Worm (Caenorhabditis elegans) whole organism, mixed stage, embryonic: Measurements from ENCODE around the gene srh-282.

Experiments
- M03D4.4 ChIP-seq: sonication (generic microtip); optimal IDR thresholded peaks from 2 replicates; lab custom pipeline; 2017; ENCODE audit warnings: mild to moderate bottlenecking, missing genetic modification characterization, missing compliant biosample characterization
- bed-3 ChIP-seq: fragments of 200-800 bp; sonication (Bioruptor generic); optimal IDR thresholded peaks from 3 replicates; lab custom pipeline; 2018; ENCODE audit warnings: mild to moderate bottlenecking, missing genetic modification characterization, moderate library complexity, missing compliant biosample characterization
- blmp-1 ChIP-seq: fragments of 150-350 bp; optimal IDR thresholded peaks from 2 replicates; lab custom pipeline; 2014; ENCODE audit warnings: missing biosample characterization, missing genetic modification characterization
- ceh-43 ChIP-seq: fragments of 200-800 bp; sonication (Bioruptor generic); optimal IDR thresholded peaks from 2 replicates; lab custom pipeline; 2018; ENCODE audit warnings: mild to moderate bottlenecking, missing genetic modification characterization, moderate library complexity, missing compliant biosample characterization
- ceh-83 ChIP-seq: fragments of 200-800 bp; sonication (Bioruptor generic); optimal IDR thresholded peaks from 2 replicates; lab custom pipeline; 2018; ENCODE audit warnings: mild to moderate bottlenecking, missing genetic modification characterization, missing compliant biosample characterization
- ces-1 ChIP-seq: fragments of 150-350 bp; optimal IDR thresholded peaks from 2 replicates; lab custom pipeline; 2014; ENCODE audit warnings: missing biosample characterization, missing genetic modification reagents, missing genetic modification characterization
- cnd-1 ChIP-seq: fragments of 200-800 bp; sonication (Bioruptor generic); optimal IDR thresholded peaks from 2 replicates; lab custom pipeline; 2018; ENCODE audit warnings: mild to moderate bottlenecking, missing genetic modification characterization, missing compliant biosample characterization
- drap-1 ChIP-seq: fragments of 200-800 bp; sonication (Bioruptor generic); optimal IDR thresholded peaks from 3 replicates; lab custom pipeline; 2018; ENCODE audit warnings: mild to moderate bottlenecking, missing genetic modification characterization, missing compliant biosample characterization
- elt-1 ChIP-seq: sonication (generic microtip); optimal IDR thresholded peaks from 2 replicates; lab custom pipeline; 2017; ENCODE audit warnings: missing genetic modification characterization, mild to moderate bottlenecking, missing compliant biosample characterization, antibody characterized with exemption, moderate library complexity, borderline replicate concordance; ENCODE audit not compliant: insufficient read depth
- elt-3 ChIP-seq: fragments of 150-350 bp; optimal IDR thresholded peaks from 2 replicates; lab custom pipeline; 2014; ENCODE audit warnings: missing biosample characterization, missing genetic modification characterization
- flh-1 ChIP-seq: fragments of 200-800 bp; sonication (Bioruptor generic); optimal IDR thresholded peaks from 2 replicates; lab custom pipeline; 2018; ENCODE audit warnings: mild to moderate bottlenecking, missing genetic modification characterization, moderate library complexity, missing compliant biosample characterization
- ham-2 ChIP-seq: fragments of 200-800 bp; sonication (Bioruptor generic); optimal IDR thresholded peaks from 2 replicates; lab custom pipeline; 2018; ENCODE audit warnings: mild to moderate bottlenecking, missing genetic modification characterization, missing compliant biosample characterization
- lin-13 ChIP-seq: fragments of 150-350 bp; optimal IDR thresholded peaks from 2 replicates; lab custom pipeline; 2014; ENCODE audit warnings: missing biosample characterization, missing genetic modification characterization
- lsy-2 ChIP-seq: fragments of 150-350 bp; optimal IDR thresholded peaks from 2 replicates; lab custom pipeline; 2014; ENCODE audit warnings: missing biosample characterization, missing genetic modification characterization
- mab-5 ChIP-seq: fragments of 150-350 bp; optimal IDR thresholded peaks from 2 replicates; lab custom pipeline; 2014; ENCODE audit warnings: missing biosample characterization, missing genetic modification characterization
- mep-1 ChIP-seq: fragments of 150-350 bp; optimal IDR thresholded peaks from 2 replicates; lab custom pipeline; 2017; ENCODE audit warnings: missing biosample characterization, missing genetic modification reagents, missing genetic modification characterization, inconsistent platforms
- mls-2 ChIP-seq: sonication (generic microtip); optimal IDR thresholded peaks from 2 replicates; lab custom pipeline; 2016; ENCODE audit warnings: mild to moderate bottlenecking, missing genetic modification characterization, moderate library complexity, missing compliant biosample characterization
- nhr-12 ChIP-seq: fragments of 150-350 bp; optimal IDR thresholded peaks from 2 replicates; lab custom pipeline; 2014; ENCODE audit warnings: missing biosample characterization, missing genetic modification characterization
- nhr-237 ChIP-seq: fragments of 150-350 bp; optimal IDR thresholded peaks from 2 replicates; lab custom pipeline; 2014; ENCODE audit warnings: missing biosample characterization, missing genetic modification characterization
- nhr-28 ChIP-seq: fragments of 150-350 bp; optimal IDR thresholded peaks from 2 replicates; lab custom pipeline; 2014; ENCODE audit warnings: missing biosample characterization, missing genetic modification characterization
- nhr-76 ChIP-seq: sonication (generic microtip); optimal IDR thresholded peaks from 2 replicates; lab custom pipeline; 2017; ENCODE audit warnings: missing biosample characterization, missing genetic modification characterization
- pha-4 ChIP-seq: fragments of 150-350 bp; optimal IDR thresholded peaks from 2 replicates; lab custom pipeline; 2018; ENCODE audit warnings: missing biosample characterization, missing genetic modification reagents, missing genetic modification characterization
- sem-2 ChIP-seq: fragments of 200-800 bp; sonication (Bioruptor generic); optimal IDR thresholded peaks from 2 replicates; lab custom pipeline; 2018; ENCODE audit warnings: mild to moderate bottlenecking, missing genetic modification characterization, missing compliant biosample characterization
- sptf-1 ChIP-seq: sonication (generic microtip); optimal IDR thresholded peaks from 2 replicates; lab custom pipeline; 2017; ENCODE audit warnings: mild to moderate bottlenecking, missing genetic modification characterization, moderate library complexity, missing compliant biosample characterization
- tbx-8 ChIP-seq: fragments of 200-800 bp; sonication (Bioruptor generic); optimal IDR thresholded peaks from 2 replicates; lab custom pipeline; 2018; ENCODE audit warnings: mild to moderate bottlenecking, missing genetic modification characterization, moderate library complexity, missing compliant biosample characterization
- unc-120 ChIP-seq: sonication (generic microtip); optimal IDR thresholded peaks from 2 replicates; lab custom pipeline; 2017; ENCODE audit warnings: missing genetic modification characterization, missing compliant biosample characterization; ENCODE audit not compliant: poor library complexity, severe bottlenecking
- unc-39 ChIP-seq: fragments of 150-350 bp; optimal IDR thresholded peaks from 2 replicates; lab custom pipeline; 2014; ENCODE audit warnings: missing biosample characterization, missing genetic modification characterization
- unc-62 ChIP-seq: fragments of 150-350 bp; optimal IDR thresholded peaks from 2 replicates; lab custom pipeline; 2014; ENCODE audit warnings: missing biosample characterization, missing genetic modification reagents, missing genetic modification characterization
- zip-8 ChIP-seq: fragments of 150-350 bp; optimal IDR thresholded peaks from 2 replicates; lab custom pipeline; 2014; ENCODE audit warnings: missing biosample characterization, missing genetic modification characterization
- ztf-11 ChIP-seq: fragments of 150-350 bp; optimal IDR thresholded peaks from 2 replicates; lab custom pipeline; 2014; ENCODE audit warnings: missing biosample characterization, missing genetic modification characterization

Gene srh-282

ce11 chrIV:302743-303142 is 29.5 kb upstream of the srh-282 start:
- TF ChIP-seq mep-1 (tag; lab: Kevin White, UChicago) (no peak), elt-3 (peak; percentile 3)

- no peak for TF ChIP-seq ztf-11 (tag; lab: Kevin White, UChicago)
- TF ChIP-seq elt-3: no peak
- TF ChIP-seq nhr-237 (tag; lab: Kevin White, UChicago): no peak
- TF ChIP-seq zip-8 (tag; lab: Kevin White, UChicago): no peak
- TF ChIP-seq ceh-43 (GFP tag; lab: Kevin White, UChicago): no peak
- TF ChIP-seq ceh-83 (GFP tag; lab: Kevin White, UChicago): no peak
- TF ChIP-seq, all 35 proteins: peak for 0
Measured at ce11 chrIV:300307-300706, 27.1 kb upstream of the srh-282 start.

- TF ChIP-seq zip-8 (tag; lab: Kevin White, UChicago) (no peak), flh-1 (no peak), bed-3 (GFP tag; lab: Kevin White, UChicago) (no peak), mab-5 (tag; lab: Kevin White, UChicago) (no peak), nhr-28 (tag; lab: Kevin White, UChicago) (no peak), ceh-43 (GFP tag; lab: Kevin White, UChicago) (no peak), ceh-83 (GFP tag; lab: Kevin White, UChicago) (no peak), tbx-8 (no peak), elt-3 (no peak), nhr-12 (tag; lab: Kevin White, UChicago) (no peak), lsy-2 (no peak), ham-2 (GFP tag; lab: Kevin White, UChicago) (no peak), ces-1 (GFP tag; lab: Kevin White, UChicago) (no peak), unc-120 (tag; lab: Kevin White, UChicago) (no peak), lin-13 (tag; lab: Kevin White, UChicago) (no peak)
Measured at ce11 chrIV:299190-299589, 26.0 kb upstream of the srh-282 start.

- TF ChIP-seq mab-5 (tag; lab: Kevin White, UChicago) (no peak), nhr-28 (tag; lab: Kevin White, UChicago) (no peak), tbx-8 (no peak), ceh-83 (GFP tag; lab: Kevin White, UChicago) (no peak), sptf-1 (tag; lab: Kevin White, UChicago) (no peak), sem-2 (GFP tag; lab: Kevin White, UChicago) (no peak), lsy-2 (no peak), mep-1 (tag; lab: Kevin White, UChicago) (no peak), unc-62 (GFP tag; lab: Kevin White, UChicago) (no peak), mls-2 (tag; lab: Kevin White, UChicago) (no peak), blmp-1 (tag; lab: Kevin White, UChicago) (no peak), drap-1 (GFP tag; lab: Kevin White, UChicago) (no peak), unc-39 (no peak), ham-2 (GFP tag; lab: Kevin White, UChicago) (no peak), flh-1 (no peak), unc-120 (tag; lab: Kevin White, UChicago) (no peak), nhr-76 (tag; lab: Kevin White, UChicago) (no peak), elt-1 (no peak), M03D4.4 (tag; lab: Kevin White, UChicago) (no peak)
Measured at ce11 chrIV:298204-298603, 25.0 kb upstream of the srh-282 start, which contains the start of gene pnp-1. Gene pnp-1, minus strand, starts transcription at chrIV:298304.

- TF ChIP-seq bed-3 (GFP tag; lab: Kevin White, UChicago): no peak
Measured at ce11 chrIV:296849-297248, 23.6 kb upstream of the srh-282 start.

- TF ChIP-seq lin-13 (tag; lab: Kevin White, UChicago) (no peak), cnd-1 (no peak), flh-1 (no peak), ces-1 (GFP tag; lab: Kevin White, UChicago) (no peak), nhr-12 (tag; lab: Kevin White, UChicago) (no peak), pha-4 (no peak), mep-1 (tag; lab: Kevin White, UChicago) (no peak), drap-1 (GFP tag; lab: Kevin White, UChicago) (no peak), lsy-2 (no peak), ceh-43 (GFP tag; lab: Kevin White, UChicago) (no peak), ztf-11 (tag; lab: Kevin White, UChicago) (no peak)
- TF ChIP-seq, all 35 proteins: peak for 0
Measured at ce11 chrIV:295734-296201, 22.6 kb upstream of the srh-282 start.
